Worm (Caenorhabditis elegans) whole organism, young adult: ENCODE measurements around the gene T22D1.1.

Experiments used
- B0019.2 ChIP-seq: fragments of 200-800 bp; sonication (Bioruptor generic); conservative IDR thresholded peaks from 2 replicates; pipeline ENCODE4 v1.3.6; 2022; ENCODE audit warnings: missing genetic modification reagents, missing genetic modification characterization, missing compliant biosample characterization
- F33H1.4 ChIP-seq: fragments of 200-800 bp; sonication (Bioruptor generic); IDR thresholded peaks from 2 replicates; pipeline ENCODE4 v1.3.6; 2022; ENCODE audit warnings: missing genetic modification reagents, missing genetic modification characterization, missing compliant biosample characterization
- T07F8.4 ChIP-seq: sonication (generic microtip); optimal IDR thresholded peaks from 2 replicates; lab custom pipeline; 2016; ENCODE audit warnings: mild to moderate bottlenecking, missing genetic modification characterization, moderate library complexity, missing compliant biosample characterization
- ama-1 ChIP-seq, 3 experiments: fragments of 150-350 bp in 1 of 3; sonication (generic microtip) in 2 of 3; optimal IDR thresholded peaks; 2 replicates each; lab custom pipeline; 2014 to 2018; ENCODE audit warnings: missing biosample characterization in 2 of 3, missing genetic modification characterization in 2 of 3, missing genetic modification reagents in 2 of 3
- cebp-1 ChIP-seq, 2 experiments: fragments of 200-800 bp in 1 of 2; sonication (Bioruptor generic) in 1 of 2; sonication (generic microtip) in 1 of 2; IDR thresholded peaks in 1 of 2; optimal IDR thresholded peaks in 1 of 2; 2 replicates each; pipeline versions ENCODE4 v1.3.6 to Lab custom; 2017 to 2022; ENCODE audit warnings: missing compliant biosample characterization in 2 of 2, missing genetic modification characterization in 2 of 2, mild to moderate bottlenecking in 1 of 2, missing genetic modification reagents in 1 of 2, moderate library complexity in 1 of 2
- dpl-1 ChIP-seq: fragments of 150-350 bp; optimal IDR thresholded peaks from 2 replicates; lab custom pipeline; 2014; ENCODE audit warnings: missing biosample characterization, missing genetic modification reagents, missing genetic modification characterization
- let-526 ChIP-seq: fragments of 200-800 bp; sonication (Bioruptor generic); IDR thresholded peaks from 2 replicates; pipeline ENCODE4 v1.3.6; 2022; ENCODE audit warnings: missing genetic modification reagents, missing genetic modification characterization, missing compliant biosample characterization
- tbp1 ChIP-seq: fragments of 200-800 bp; sonication (Bioruptor generic); optimal IDR thresholded peaks from 2 replicates; lab custom pipeline; 2018; ENCODE audit warnings: mild to moderate bottlenecking, missing genetic modification characterization, missing compliant biosample characterization
- unc-130 ChIP-seq: sonication (generic microtip); optimal IDR thresholded peaks from 2 replicates; lab custom pipeline; 2016; ENCODE audit warnings: missing genetic modification reagents, missing genetic modification characterization, missing compliant biosample characterization
- unc-62 ChIP-seq: fragments of 150-350 bp; optimal IDR thresholded peaks from 2 replicates; lab custom pipeline; 2014; ENCODE audit warnings: missing biosample characterization, missing genetic modification reagents, missing genetic modification characterization
- xnd-1 ChIP-seq: sonication (generic microtip); optimal IDR thresholded peaks from 2 replicates; lab custom pipeline; 2016; ENCODE audit warnings: missing genotype, missing genetic modification reagents, missing genetic modification characterization, missing compliant biosample characterization

ce11 chrIV:6970271-6970670 lies 47.1 kb downstream of the T22D1.1 start, which contains the start of gene ZK381.8:
- TF ChIP-seq dpl-1 (no peak), unc-62 (no peak), cebp-1 (GFP tag; IDR thresholded peaks at IDR 0.05; lab: Robert Waterston, UW) (no peak), cebp-1 (tag; optimal IDR thresholded peaks at IDR 0.05; lab: Kevin White, UChicago) (no peak), ama-1 (optimal IDR thresholded peaks at IDR 0.05; lab: Kevin White, UChicago) (no peak), ama-1 (GFP tag; optimal IDR thresholded peaks at IDR 0.05; lab: Kevin White, UChicago) (no peak), T07F8.4 (tag; lab: Kevin White, UChicago) (no peak), tbp1 (GFP tag; lab: Kevin White, UChicago) (no peak), F33H1.4 (GFP tag; lab: Robert Waterston, UW) (no peak), xnd-1 (no peak), let-526 (no peak), B0019.2 (GFP tag; lab: Robert Waterston, UW) (no peak), unc-130 (GFP tag; lab: Kevin White, UChicago) (no peak)
